Fruit fly (Drosophila melanogaster) whole organism, embryonic: ENCODE data around the gene Rab9Db.
A peak's percentile ranks its signal among the peaks of the same experiment; 100 is the strongest.

Experiments used
- Bdp1 ChIP-seq: fragments of 200-800 bp; sonication (Bioruptor generic); optimal IDR thresholded peaks from 3 replicates; lab custom pipeline; 2016; ENCODE audit warnings: missing biosample characterization, missing genetic modification characterization
- BtbVII ChIP-seq: fragments of 200-800 bp; sonication (Bioruptor generic); optimal IDR thresholded peaks from 3 replicates; lab custom pipeline; 2017; ENCODE audit warnings: missing biosample characterization, mild to moderate bottlenecking, missing genetic modification characterization
- CG10979 ChIP-seq: fragments of 200-800 bp; sonication (Bioruptor generic); optimal IDR thresholded peaks from 2 replicates; lab custom pipeline; 2018; ENCODE audit warnings: missing biosample characterization, mild to moderate bottlenecking, missing genetic modification characterization, moderate library complexity
- CG11093 ChIP-seq: fragments of 200-800 bp; sonication (Bioruptor generic); IDR thresholded peaks from 3 replicates; pipeline ENCODE4 v1.3.6; 2022; ENCODE audit warnings: missing biosample characterization, missing genetic modification characterization
- CG11723 ChIP-seq: fragments of 200-800 bp; sonication (Bioruptor generic); optimal IDR thresholded peaks from 2 replicates; lab custom pipeline; 2017; ENCODE audit warnings: missing biosample characterization, mild to moderate bottlenecking, missing genetic modification characterization
- CG12659 ChIP-seq: fragments of 200-800 bp; sonication (Bioruptor generic); optimal IDR thresholded peaks from 3 replicates; lab custom pipeline; 2017; ENCODE audit warnings: mild to moderate bottlenecking, missing biosample characterization, missing genetic modification reagents, missing genetic modification characterization
- CG12744 ChIP-seq: fragments of 200-800 bp; sonication (Bioruptor generic); optimal IDR thresholded peaks from 2 replicates; lab custom pipeline; 2016; ENCODE audit warnings: missing biosample characterization, missing genetic modification characterization
- CG13123 ChIP-seq: fragments of 200-800 bp; sonication (Bioruptor generic); optimal IDR thresholded peaks from 2 replicates; lab custom pipeline; 2016; ENCODE audit warnings: missing biosample characterization, missing genetic modification characterization
- CG15073 ChIP-seq: fragments of 200-800 bp; sonication (Bioruptor generic); optimal IDR thresholded peaks from 2 replicates; lab custom pipeline; 2016; ENCODE audit warnings: missing biosample characterization, missing genetic modification characterization
- CG16813 ChIP-seq: fragments of 200-800 bp; sonication (Bioruptor generic); IDR thresholded peaks from 3 replicates; pipeline ENCODE4 v1.3.6; 2022; ENCODE audit warnings: missing biosample characterization, missing genetic modification characterization; ENCODE audit not compliant: partially characterized antibody
- CG2712 ChIP-seq: fragments of 200-800 bp; optimal IDR thresholded peaks from 3 replicates; lab custom pipeline; 2019; ENCODE audit warnings: missing biosample characterization, mild to moderate bottlenecking, missing genetic modification characterization, moderate library complexity
- CG30020 ChIP-seq: fragments of 200-800 bp; optimal IDR thresholded peaks from 2 replicates; lab custom pipeline; 2019; ENCODE audit warnings: missing biosample characterization, mild to moderate bottlenecking, missing genetic modification characterization, moderate library complexity
- CG3726 ChIP-seq: fragments of 200-800 bp; sonication (Bioruptor generic); IDR thresholded peaks from 3 replicates; pipeline ENCODE4, ENCODE4 v1.3.6; 2022; ENCODE audit warnings: missing biosample characterization, missing genetic modification characterization
- CG4328 ChIP-seq: fragments of 200-800 bp; sonication (Bioruptor generic); optimal IDR thresholded peaks from 3 replicates; lab custom pipeline; 2017; ENCODE audit warnings: missing biosample characterization, missing genetic modification reagents, missing genetic modification characterization
- CG4424 ChIP-seq: fragments of 200-800 bp; sonication (Bioruptor generic); optimal IDR thresholded peaks from 3 replicates; lab custom pipeline; 2016; ENCODE audit warnings: missing biosample characterization, missing genetic modification characterization
- CG4854 ChIP-seq: fragments of 200-800 bp; sonication (Bioruptor generic); optimal IDR thresholded peaks from 2 replicates; lab custom pipeline; 2016; ENCODE audit warnings: missing biosample characterization, missing genetic modification characterization, inconsistent platforms
- CG6765 ChIP-seq: fragments of 200-800 bp; sonication (Bioruptor generic); optimal IDR thresholded peaks from 3 replicates; lab custom pipeline; 2017; ENCODE audit warnings: missing biosample characterization, mild to moderate bottlenecking, missing genetic modification characterization
- CG7372 ChIP-seq: fragments of 200-800 bp; sonication (Bioruptor generic); IDR thresholded peaks from 2 replicates; pipeline ENCODE4 v1.3.6; 2022; ENCODE audit warnings: missing biosample characterization, missing genetic modification characterization
- CG7786 ChIP-seq: fragments of 200-800 bp; sonication (Bioruptor generic); optimal IDR thresholded peaks from 2 replicates; lab custom pipeline; 2016; ENCODE audit warnings: missing biosample characterization, missing genetic modification characterization
- CG7839 ChIP-seq: fragments of 200-800 bp; sonication (Bioruptor generic); optimal IDR thresholded peaks from 3 replicates; lab custom pipeline; 2018; ENCODE audit warnings: missing biosample characterization, mild to moderate bottlenecking, missing genetic modification characterization, moderate library complexity
- CG7963 ChIP-seq: fragments of 200-800 bp; sonication (Bioruptor generic); IDR thresholded peaks from 3 replicates; pipeline ENCODE4 v1.3.6; 2022; ENCODE audit warnings: missing biosample characterization, missing genetic modification characterization; ENCODE audit not compliant: partially characterized antibody
- CG8478 ChIP-seq: fragments of >200 bp; optimal IDR thresholded peaks from 2 replicates; lab custom pipeline; 2018
- Dfd ChIP-seq, 2 experiments: fragments of >200 bp; optimal IDR thresholded peaks; 2 replicates each; lab custom pipeline; 2017; ENCODE audit warnings: missing biosample characterization in 2 of 2, missing genetic modification characterization in 2 of 2
- Dip2 ChIP-seq: fragments of 200-800 bp; sonication (Bioruptor generic); IDR thresholded peaks from 2 replicates; pipeline ENCODE4 v1.3.6; 2022; ENCODE audit warnings: missing biosample characterization, missing genetic modification characterization
- Dp ChIP-seq: fragments of 200-800 bp; sonication (Bioruptor generic); optimal IDR thresholded peaks from 2 replicates; lab custom pipeline; 2018; ENCODE audit warnings: missing biosample characterization, mild to moderate bottlenecking, missing genetic modification characterization, moderate library complexity
- Eip74EF ChIP-seq, 2 experiments: fragments of 200-800 bp in 1 of 2; fragments of >200 bp in 1 of 2; sonication (Bioruptor generic) in 1 of 2; optimal IDR thresholded peaks; 2 replicates each; lab custom pipeline; 2017 to 2019; ENCODE audit warnings: missing biosample characterization in 2 of 2, missing genetic modification characterization in 2 of 2, mild to moderate bottlenecking in 1 of 2, moderate library complexity in 1 of 2
- Gsc ChIP-seq: fragments of 200-800 bp; sonication (Bioruptor generic); IDR thresholded peaks from 2 replicates; pipeline ENCODE4 v1.3.6; 2022; ENCODE audit warnings: missing biosample characterization, missing genetic modification characterization
- Hey ChIP-seq: fragments of 200-800 bp; sonication (Bioruptor generic); optimal IDR thresholded peaks from 3 replicates; lab custom pipeline; 2018; ENCODE audit warnings: missing biosample characterization, mild to moderate bottlenecking, missing genetic modification characterization
- Hmr ChIP-seq: fragments of 200-800 bp; sonication (Bioruptor generic); optimal IDR thresholded peaks from 3 replicates; lab custom pipeline; 2017; ENCODE audit warnings: mild to moderate bottlenecking, missing biosample characterization, missing genetic modification reagents, missing genetic modification characterization
- MTF-1 ChIP-seq: fragments of 200-800 bp; sonication (Bioruptor generic); optimal IDR thresholded peaks from 2 replicates; lab custom pipeline; 2018; ENCODE audit warnings: missing biosample characterization, mild to moderate bottlenecking, missing genetic modification characterization, borderline replicate concordance
- Mes4 ChIP-seq: fragments of 200-800 bp; sonication (Bioruptor generic); optimal IDR thresholded peaks from 2 replicates; lab custom pipeline; 2016; ENCODE audit warnings: missing biosample characterization, missing genetic modification characterization
- Nf-YA ChIP-seq: fragments of 200-800 bp; sonication (Bioruptor generic); IDR thresholded peaks from 2 replicates; pipeline ENCODE4 v1.3.6; 2022; ENCODE audit warnings: missing biosample characterization, missing genetic modification characterization
- Sin3A ChIP-seq: fragments of >200 bp; optimal IDR thresholded peaks from 2 replicates; lab custom pipeline; 2018
- Spps ChIP-seq: fragments of 200-800 bp; sonication (Bioruptor generic); optimal IDR thresholded peaks from 2 replicates; lab custom pipeline; 2018; ENCODE audit warnings: missing biosample characterization, mild to moderate bottlenecking, missing genetic modification characterization
- TFAM ChIP-seq: fragments of 200-800 bp; sonication (Bioruptor generic); optimal IDR thresholded peaks from 2 replicates; lab custom pipeline; 2017; ENCODE audit warnings: missing biosample characterization, missing genetic modification characterization, inconsistent platforms
- ab ChIP-seq: fragments of 200-800 bp; sonication (Bioruptor generic); optimal IDR thresholded peaks from 2 replicates; lab custom pipeline; 2016; ENCODE audit warnings: missing biosample characterization, missing genetic modification characterization
- ash1 ChIP-seq: fragments of 200-800 bp; sonication (Bioruptor generic); optimal IDR thresholded peaks from 2 replicates; lab custom pipeline; 2018; ENCODE audit warnings: missing biosample characterization, mild to moderate bottlenecking, missing genetic modification characterization
- az2 ChIP-seq: fragments of 200-800 bp; sonication (Bioruptor generic); optimal IDR thresholded peaks from 3 replicates; lab custom pipeline; 2016; ENCODE audit warnings: missing biosample characterization, missing genetic modification characterization
- bsh ChIP-seq, 2 experiments: fragments of 200-800 bp; sonication (Bioruptor generic); optimal IDR thresholded peaks; 2 replicates each; lab custom pipeline; 2017 to 2018; ENCODE audit warnings: mild to moderate bottlenecking in 2 of 2, missing biosample characterization in 2 of 2, missing genetic modification characterization in 2 of 2, moderate library complexity in 1 of 2
- caup ChIP-seq: fragments of 200-800 bp; sonication (Bioruptor generic); optimal IDR thresholded peaks from 3 replicates; lab custom pipeline; 2017; ENCODE audit warnings: missing biosample characterization, mild to moderate bottlenecking, missing genetic modification characterization, moderate library complexity; ENCODE audit not compliant: severe bottlenecking
- crc ChIP-seq: fragments of 200-800 bp; sonication (Bioruptor generic); optimal IDR thresholded peaks from 2 replicates; lab custom pipeline; 2016; ENCODE audit warnings: missing biosample characterization, missing genetic modification characterization
- croc ChIP-seq: fragments of 200-800 bp; sonication (Bioruptor generic); conservative IDR thresholded peaks from 3 replicates; pipeline ENCODE4 v1.3.6; 2022; ENCODE audit warnings: missing biosample characterization, missing genetic modification characterization
- da ChIP-seq: fragments of 200-800 bp; sonication (Bioruptor generic); optimal IDR thresholded peaks from 2 replicates; lab custom pipeline; 2016; ENCODE audit warnings: missing biosample characterization, missing genetic modification characterization
- emc ChIP-seq: fragments of 200-800 bp; sonication (Bioruptor generic); optimal IDR thresholded peaks from 2 replicates; lab custom pipeline; 2016; ENCODE audit warnings: missing biosample characterization, missing genetic modification characterization
- fd64A ChIP-seq: fragments of 200-800 bp; sonication (Bioruptor generic); optimal IDR thresholded peaks from 3 replicates; lab custom pipeline; 2018; ENCODE audit warnings: missing biosample characterization, mild to moderate bottlenecking, missing genetic modification characterization
- hth ChIP-seq: fragments of >200 bp; optimal IDR thresholded peaks from 2 replicates; lab custom pipeline; 2017; ENCODE audit warnings: inconsistent platforms
- jumu ChIP-seq: fragments of 200-800 bp; sonication (Bioruptor generic); optimal IDR thresholded peaks from 3 replicates; lab custom pipeline; 2016; ENCODE audit warnings: missing biosample characterization, missing genetic modification characterization
- kah ChIP-seq: fragments of 200-800 bp; sonication (Bioruptor generic); optimal IDR thresholded peaks from 2 replicates; lab custom pipeline; 2018; ENCODE audit warnings: missing biosample characterization, mild to moderate bottlenecking, missing genetic modification characterization
- p53 ChIP-seq: fragments of 200-800 bp; sonication (Bioruptor generic); optimal IDR thresholded peaks from 2 replicates; lab custom pipeline; 2016; ENCODE audit warnings: missing biosample characterization, missing genetic modification characterization
- pb ChIP-seq: fragments of 200-800 bp; sonication (Bioruptor generic); optimal IDR thresholded peaks from 3 replicates; lab custom pipeline; 2016; ENCODE audit warnings: missing biosample characterization, missing genetic modification characterization
- ro ChIP-seq: fragments of 200-800 bp; sonication (Bioruptor generic); IDR thresholded peaks from 2 replicates; pipeline ENCODE4 v1.3.6; 2022; ENCODE audit warnings: missing biosample characterization, missing genetic modification characterization
- stwl ChIP-seq: fragments of 200-800 bp; sonication (Bioruptor generic); optimal IDR thresholded peaks from 3 replicates; lab custom pipeline; 2018; ENCODE audit warnings: missing biosample characterization, mild to moderate bottlenecking, missing genetic modification characterization, moderate library complexity

Gene Rab9Db

DNA sequence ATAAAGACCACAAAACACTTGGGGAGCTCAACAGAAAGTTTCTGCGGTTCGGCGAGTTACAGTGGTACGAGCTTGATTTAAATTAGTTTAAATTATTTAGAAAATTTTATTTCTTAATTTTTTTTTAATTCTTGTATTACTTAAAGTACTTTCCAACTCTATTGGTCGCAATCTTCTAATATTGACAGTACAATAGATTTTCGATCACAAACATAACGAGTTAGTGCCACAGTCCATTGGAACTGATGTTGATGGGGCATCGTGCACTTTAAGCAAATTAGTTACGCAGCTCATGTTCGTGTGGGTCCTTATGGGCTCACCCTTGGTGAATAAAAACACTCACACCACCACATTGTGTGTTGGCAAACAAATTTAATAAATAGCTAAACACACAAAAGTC is 49.5 kb downstream of the Rab9Db start (continued):
- TF ChIP-seq crc (no peak), pb (GFP tag; lab: Kevin White, UChicago) (no peak), CG16813 (GFP tag; lab: Robert Waterston, UW) (no peak), fd64A (no peak), Dip2 (GFP tag; lab: Robert Waterston, UW) (no peak), CG4328 (GFP tag; lab: Kevin White, UChicago) (peak; percentile 7), emc (no peak), CG10979 (tag; lab: Kevin White, UChicago) (peak; percentile 48), ro (GFP tag; lab: Robert Waterston, UW) (no peak), Eip74EF (GFP tag; optimal IDR thresholded peaks at IDR 0.05; lab: Kevin White, UChicago) (no peak), CG3726 (GFP tag; lab: Robert Waterston, UW) (no peak), Nf-YA (GFP tag; lab: Robert Waterston, UW) (no peak), CG7786 (GFP tag; lab: Kevin White, UChicago) (no peak), Mes4 (GFP tag; lab: Kevin White, UChicago) (no peak), croc (GFP tag; lab: Robert Waterston, UW) (no peak), kah (no peak), TFAM (no peak), CG6765 (GFP tag; lab: Kevin White, UChicago) (no peak), CG12744 (GFP tag; lab: Kevin White, UChicago) (no peak), ash1 (GFP tag; lab: Kevin White, UChicago) (no peak), CG30020 (no peak), da (GFP tag; lab: Kevin White, UChicago) (no peak), CG11723 (GFP tag; lab: Kevin White, UChicago) (no peak), CG11093 (GFP tag; lab: Robert Waterston, UW) (0 out of 3 replicates have a peak, but pooled peaks have one; percentile 19), hth (lab: Kevin White, UChicago) (no peak), Spps (tag; lab: Kevin White, UChicago) (no peak), CG4854 (GFP tag; lab: Kevin White, UChicago) (no peak), CG7963 (GFP tag; lab: Robert Waterston, UW) (no peak), BtbVII (peak; percentile 27), Hmr (GFP tag; lab: Kevin White, UChicago) (peak; percentile 67), Dp (GFP tag; lab: Kevin White, UChicago) (no peak), az2 (peak; percentile 55), MTF-1 (GFP tag; lab: Kevin White, UChicago) (no peak), CG7839 (tag; lab: Kevin White, UChicago) (peak; percentile 70), caup (GFP tag; lab: Kevin White, UChicago) (no peak), bsh (GFP tag; optimal IDR thresholded peaks at IDR 0.05; lab: Kevin White, UChicago) (peak in 1 of 2 experiments; percentile 66), Bdp1 (GFP tag; lab: Kevin White, UChicago) (no peak), CG7372 (GFP tag; lab: Robert Waterston, UW) (no peak), CG13123 (GFP tag; lab: Kevin White, UChicago) (no peak), CG4424 (no peak), ab (GFP tag; lab: Kevin White, UChicago) (no peak), Hey (tag; lab: Kevin White, UChicago) (no peak), CG8478 (no peak), p53 (GFP tag; lab: Kevin White, UChicago) (no peak), Sin3A (lab: Kevin White, UChicago) (no peak), CG2712 (tag; lab: Kevin White, UChicago) (peak; percentile 49), CG12659 (GFP tag; lab: Kevin White, UChicago) (peak; percentile 45), stwl (tag; lab: Kevin White, UChicago) (no peak), Gsc (no peak), CG15073 (GFP tag; lab: Kevin White, UChicago) (no peak), jumu (GFP tag; lab: Kevin White, UChicago) (no peak), Dfd (GFP tag; optimal IDR thresholded peaks at IDR 0.05; lab: Kevin White, UChicago) (no peak)
